In the genomic region with DNA sequence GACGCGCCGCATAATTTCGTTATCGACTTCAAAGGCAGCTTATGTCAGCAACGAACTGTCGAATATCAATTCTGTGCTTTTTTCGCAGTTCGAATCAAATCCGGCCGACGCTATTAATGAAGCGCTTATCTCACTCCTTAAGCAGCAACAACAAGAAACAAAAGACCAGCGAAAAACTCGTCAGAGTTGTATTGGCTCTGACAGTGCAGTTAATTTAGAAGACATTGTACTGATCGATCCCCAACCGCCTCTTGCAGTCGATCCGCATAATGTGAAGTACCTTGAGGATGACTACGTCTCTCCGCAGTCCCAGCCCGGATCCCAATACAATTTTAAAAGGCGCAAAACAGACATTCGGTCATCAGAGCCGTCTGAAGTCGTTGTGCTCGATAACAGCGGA, we compare ENCODE assay signal across 3 fruit fly cellular contexts.
TF ChIP-seq lines count a peak whose summit lies in the region.

No protein-coding gene starts in this region.

TF ChIP-seq in whole organism, adult, 20 proteins besides CTCF, POLR2A, EP300 and RAD21:
- no peak for TF ChIP-seq cnc (optimal IDR thresholded peaks at IDR 0.05; lab: Kevin White, UChicago)
- TF ChIP-seq CG12768 (GFP tag; optimal IDR thresholded peaks at IDR 0.05; lab: Kevin White, UChicago) = no peak
- TF ChIP-seq kay (GFP tag; lab: Kevin White, UChicago; ENCODE audit: borderline replicate concordance) = peak; percentile 46
- TF ChIP-seq pad (GFP tag; optimal IDR thresholded peaks at IDR 0.05; lab: Kevin White, UChicago) = no peak

TF ChIP-seq in whole organism, prepupa, 60 proteins besides CTCF, POLR2A, EP300 and RAD21:
- TF ChIP-seq Hr38 (GFP tag; optimal IDR thresholded peaks at IDR 0.05; lab: Kevin White, UChicago) (no peak), CG7368 (GFP tag; optimal IDR thresholded peaks at IDR 0.05; lab: Kevin White, UChicago) (no peak), Ets96B (tag; optimal IDR thresholded peaks at IDR 0.05; lab: Kevin White, UChicago) (no peak), dsx (GFP tag; optimal IDR thresholded peaks at IDR 0.05; lab: Kevin White, UChicago; ENCODE audit: poor library complexity, severe bottlenecking) (no peak), Sox14 (GFP tag; optimal IDR thresholded peaks at IDR 0.05; lab: Kevin White, UChicago) (peak; percentile 24), vri (GFP tag; optimal IDR thresholded peaks at IDR 0.05; lab: Kevin White, UChicago) (peak; percentile 66), CG31627 (GFP tag; optimal IDR thresholded peaks at IDR 0.05; lab: Kevin White, UChicago) (no peak), CG8119 (GFP tag; IDR thresholded peaks at IDR 0.05; lab: Robert Waterston, UW) (no peak), Smox (GFP tag; optimal IDR thresholded peaks at IDR 0.05; lab: Kevin White, UChicago) (no peak), Ets21C (GFP tag; optimal IDR thresholded peaks at IDR 0.05; lab: Kevin White, UChicago) (no peak)

TF ChIP-seq in whole organism, wandering third instar larva, 38 proteins besides CTCF, POLR2A, EP300 and RAD21:
- TF ChIP-seq ey (GFP tag; optimal IDR thresholded peaks at IDR 0.05; lab: Kevin White, UChicago) = no peak
- TF ChIP-seq Sp1 (GFP tag; optimal IDR thresholded peaks at IDR 0.05; lab: Kevin White, UChicago) = no peak
- TF ChIP-seq Hnf4 (GFP tag; optimal IDR thresholded peaks at IDR 0.05; lab: Kevin White, UChicago) = no peak
- no peak for TF ChIP-seq Rel (GFP tag; optimal IDR thresholded peaks at IDR 0.05; lab: Kevin White, UChicago)
- TF ChIP-seq Rel (tag; optimal IDR thresholded peaks at IDR 0.05; lab: Kevin White, UChicago) = peak; percentile 92
